Worm (Caenorhabditis elegans): ENCODE results near the gene R10D12.6.

The R10D12.6 gene

DNA sequence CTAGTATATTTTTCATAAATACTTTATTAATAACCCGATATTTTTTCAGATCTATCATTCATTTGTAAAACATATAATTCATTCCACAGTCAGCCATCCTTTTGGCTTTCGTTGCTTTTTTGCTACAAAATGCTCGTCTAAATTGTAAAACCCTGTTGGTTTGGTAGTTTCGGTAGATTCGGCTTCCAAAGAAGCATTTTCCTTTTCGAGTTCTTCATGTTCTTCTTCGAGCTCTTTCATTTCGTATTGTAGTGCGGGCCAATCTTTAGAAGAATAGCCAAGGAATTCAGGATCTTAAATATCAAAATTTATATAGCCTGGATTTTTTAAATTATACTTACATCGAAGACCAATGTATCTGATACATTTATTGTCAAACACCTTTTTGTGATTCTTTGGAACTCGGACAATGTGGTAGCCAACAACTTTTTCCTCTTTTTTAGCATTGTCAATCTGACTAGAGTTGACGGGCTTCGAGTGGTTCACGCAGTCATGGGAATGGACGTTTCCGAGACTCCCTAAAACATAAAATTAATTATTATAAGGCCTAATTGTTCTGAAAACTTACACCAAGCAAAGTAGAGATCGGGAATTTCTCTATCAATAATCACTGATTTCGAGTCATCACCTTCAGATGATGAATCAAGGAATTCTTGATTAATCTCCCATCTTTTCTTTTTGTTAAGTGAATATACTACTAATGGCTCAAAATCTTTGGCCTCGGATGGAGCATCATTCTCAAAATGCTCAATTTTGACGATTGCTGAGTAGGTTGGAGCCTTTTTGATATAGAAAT, 40.8 kb upstream of the R10D12.6 start (continued):
- TF ChIP-seq Y75B8A.6 (GFP tag; IDR thresholded peaks at IDR 0.05): no peak
- no peak for TF ChIP-seq gei-8 (GFP tag; optimal IDR thresholded peaks at IDR 0.05)
- TF ChIP-seq Y105C5A.15 (GFP tag; IDR thresholded peaks at IDR 0.05): no peak
- no peak for TF ChIP-seq mxl-2 (GFP tag; conservative IDR thresholded peaks at IDR 0.05)
- TF ChIP-seq dve-1 (tag; optimal IDR thresholded peaks at IDR 0.05; ENCODE audit: insufficient read depth): no peak
- TF ChIP-seq mdt-29 (GFP tag; IDR thresholded peaks at IDR 0.05): no peak; the same call in 1 of the 2 replicates
- TF ChIP-seq mes-2 (tag; optimal IDR thresholded peaks at IDR 0.05; ENCODE audit: poor library complexity, severe bottlenecking): peak; percentile 29
- no peak for TF ChIP-seq spr-1 (tag; optimal IDR thresholded peaks at IDR 0.05)
- no peak for TF ChIP-seq cey-2 (tag; optimal IDR thresholded peaks at IDR 0.05; ENCODE audit: borderline replicate concordance, insufficient read depth)
- TF ChIP-seq ama-1 (optimal IDR thresholded peaks at IDR 0.05): no peak
- TF ChIP-seq daf-19 (GFP tag; conservative IDR thresholded peaks at IDR 0.05): no peak
- TF ChIP-seq ZK546.5 (tag; optimal IDR thresholded peaks at IDR 0.05): no peak
- no peak for TF ChIP-seq D1046.2 (GFP tag; IDR thresholded peaks at IDR 0.05)
- TF ChIP-seq Y5F2A.4 (GFP tag; optimal IDR thresholded peaks at IDR 0.05): no peak
- no peak for TF ChIP-seq daf-12 (tag; optimal IDR thresholded peaks at IDR 0.05)
- no peak for TF ChIP-seq lin-29 (GFP tag; IDR thresholded peaks at IDR 0.05)
- TF ChIP-seq F26F4.8 (GFP tag; conservative IDR thresholded peaks at IDR 0.05): no peak
- no peak for TF ChIP-seq nhr-41 (GFP tag; IDR thresholded peaks at IDR 0.05)
- no peak for TF ChIP-seq ztf-7 (tag; optimal IDR thresholded peaks at IDR 0.05)
- no peak for TF ChIP-seq F37D6.2 (tag; optimal IDR thresholded peaks at IDR 0.05)
- TF ChIP-seq unc-130 (GFP tag; optimal IDR thresholded peaks at IDR 0.05): no peak
- no peak; the same call in 1 of the 2 replicates for TF ChIP-seq vab-7 (GFP tag; IDR thresholded peaks at IDR 0.05)
- no peak for TF ChIP-seq pqm-1 (tag; optimal IDR thresholded peaks at IDR 0.05)
- peak; percentile 72 for TF ChIP-seq aha-1 (tag)
- no peak for TF ChIP-seq hmg-1.1 (GFP tag; IDR thresholded peaks at IDR 0.05)
- no peak for TF ChIP-seq lir-3 (tag; optimal IDR thresholded peaks at IDR 0.05)
- TF ChIP-seq T20F7.1 (GFP tag; optimal IDR thresholded peaks at IDR 0.05): peak; percentile 31
- TF ChIP-seq T26A8.4 (GFP tag; IDR thresholded peaks at IDR 0.05): peak; percentile 7
- no peak for TF ChIP-seq aly-2 (tag; optimal IDR thresholded peaks at IDR 0.05)
- TF ChIP-seq php-3 (GFP tag; IDR thresholded peaks at IDR 0.05): no peak
- no peak for TF ChIP-seq R02D3.7 (tag; optimal IDR thresholded peaks at IDR 0.05)
- TF ChIP-seq nhr-102 (tag; optimal IDR thresholded peaks at IDR 0.05): no peak
- TF ChIP-seq set-16 (GFP tag; IDR thresholded peaks at IDR 0.05): no peak
- no peak; the same call in 1 of the 2 replicates for TF ChIP-seq zfp-3 (GFP tag; conservative IDR thresholded peaks at IDR 0.05)
- no peak for TF ChIP-seq zfp-2 (tag; optimal IDR thresholded peaks at IDR 0.05)
- no peak for TF ChIP-seq daf-16 (GFP tag; optimal IDR thresholded peaks at IDR 0.05)
- TF ChIP-seq daf-16 (tag; optimal IDR thresholded peaks at IDR 0.05): peak; percentile 3
- no peak for TF ChIP-seq lin-38 (GFP tag; IDR thresholded peaks at IDR 0.05)
- TF ChIP-seq dmd-6 (GFP tag; IDR thresholded peaks at IDR 0.05): no peak
- no peak for TF ChIP-seq mxl-3 (GFP tag; optimal IDR thresholded peaks at IDR 0.05)
- TF ChIP-seq unc-62 (GFP tag; optimal IDR thresholded peaks at IDR 0.05 in 1 of 2): no peak
- no peak for TF ChIP-seq unc-62 (tag; optimal IDR thresholded peaks at IDR 0.05)
- TF ChIP-seq lsy-2 (tag; optimal IDR thresholded peaks at IDR 0.05): no peak
- no peak for TF ChIP-seq lim-7 (GFP tag; IDR thresholded peaks at IDR 0.05)
- no peak for TF ChIP-seq nhr-48 (tag; optimal IDR thresholded peaks at IDR 0.05)
